Fruit fly (Drosophila melanogaster) whole organism, embryonic: Measurements from ENCODE around the gene Tsp96F.
A peak's percentile ranks its signal among the peaks of the same experiment; 100 is the strongest.

Experiments used
- ATbp ChIP-seq: fragments of 200-800 bp; sonication (Bioruptor generic); optimal IDR thresholded peaks from 2 replicates; lab custom pipeline; 2017; ENCODE audit warnings: missing biosample characterization, mild to moderate bottlenecking, missing genetic modification characterization, missing genetic modification reagents
- Adf1 ChIP-seq: fragments of 200-800 bp; sonication (Bioruptor generic); IDR thresholded peaks from 2 replicates; pipeline ENCODE4 v1.3.6; 2022; ENCODE audit warnings: missing biosample characterization, missing genetic modification characterization
- Aef1 ChIP-seq: fragments of 200-800 bp; sonication (Bioruptor generic); IDR thresholded peaks from 3 replicates; pipeline ENCODE4 v1.3.6; 2022; ENCODE audit warnings: missing biosample characterization, missing genetic modification characterization
- Bdp1 ChIP-seq: fragments of 200-800 bp; sonication (Bioruptor generic); optimal IDR thresholded peaks from 3 replicates; lab custom pipeline; 2016; ENCODE audit warnings: missing biosample characterization, missing genetic modification characterization
- BtbVII ChIP-seq: fragments of 200-800 bp; sonication (Bioruptor generic); optimal IDR thresholded peaks from 3 replicates; lab custom pipeline; 2017; ENCODE audit warnings: missing biosample characterization, mild to moderate bottlenecking, missing genetic modification characterization
- CG11247 ChIP-seq: fragments of 200-800 bp; sonication (Bioruptor generic); IDR thresholded peaks from 2 replicates; pipeline ENCODE4 v1.3.6; 2022; ENCODE audit warnings: missing biosample characterization, missing genetic modification characterization
- CG1233 ChIP-seq: fragments of 200-800 bp; sonication (Bioruptor generic); optimal IDR thresholded peaks from 4 replicates; lab custom pipeline; 2018; ENCODE audit warnings: missing biosample characterization, mild to moderate bottlenecking, missing genetic modification characterization
- CG13624 ChIP-seq: fragments of 200-800 bp; sonication (Bioruptor generic); optimal IDR thresholded peaks from 2 replicates; lab custom pipeline; 2016; ENCODE audit warnings: missing biosample characterization, missing genetic modification characterization
- CG14050 ChIP-seq: fragments of 200-800 bp; sonication (Bioruptor generic); IDR thresholded peaks from 3 replicates; pipeline ENCODE4 v1.3.6; 2022; ENCODE audit warnings: missing biosample characterization, missing genetic modification characterization
- CG15479 ChIP-seq: fragments of 200-800 bp; sonication (Bioruptor generic); optimal IDR thresholded peaks from 3 replicates; lab custom pipeline; 2019; ENCODE audit warnings: missing biosample characterization, mild to moderate bottlenecking, missing genetic modification characterization, moderate library complexity
- CG15514 ChIP-seq: fragments of 200-800 bp; sonication (Bioruptor generic); optimal IDR thresholded peaks from 3 replicates; lab custom pipeline; 2017; ENCODE audit warnings: missing biosample characterization, missing genetic modification characterization, mild to moderate bottlenecking, moderate library complexity, missing genetic modification reagents
- CG17802 ChIP-seq: fragments of 200-800 bp; sonication (Bioruptor generic); optimal IDR thresholded peaks from 2 replicates; lab custom pipeline; 2018; ENCODE audit warnings: missing biosample characterization, mild to moderate bottlenecking, missing genetic modification characterization, moderate library complexity
- CG18011 ChIP-seq: fragments of 200-800 bp; sonication (Bioruptor generic); optimal IDR thresholded peaks from 2 replicates; lab custom pipeline; 2017; ENCODE audit warnings: missing biosample characterization, missing genetic modification characterization, mild to moderate bottlenecking, moderate library complexity, missing genotype
- CG2199 ChIP-seq: fragments of 200-800 bp; sonication (Bioruptor generic); IDR thresholded peaks from 3 replicates; pipeline ENCODE4 v1.3.6; 2022; ENCODE audit warnings: missing biosample characterization, missing genetic modification characterization
- CG4282 ChIP-seq: fragments of 200-800 bp; sonication (Bioruptor generic); optimal IDR thresholded peaks from 2 replicates; lab custom pipeline; 2016; ENCODE audit warnings: missing biosample characterization, missing genetic modification characterization
- CG4617 ChIP-seq: fragments of 200-800 bp; sonication (Bioruptor generic); optimal IDR thresholded peaks from 3 replicates; lab custom pipeline; 2016; ENCODE audit warnings: missing biosample characterization, missing genetic modification characterization, borderline replicate concordance
- CG5953 ChIP-seq: fragments of 200-800 bp; sonication (Bioruptor generic); IDR thresholded peaks from 2 replicates; pipeline ENCODE4 v1.3.6; 2022; ENCODE audit warnings: missing biosample characterization, missing genetic modification characterization
- CG6683 ChIP-seq: fragments of 200-800 bp; sonication (Bioruptor generic); optimal IDR thresholded peaks from 2 replicates; lab custom pipeline; 2017; ENCODE audit warnings: missing biosample characterization, mild to moderate bottlenecking, missing genetic modification characterization, missing genetic modification reagents
- CG6765 ChIP-seq: fragments of 200-800 bp; sonication (Bioruptor generic); optimal IDR thresholded peaks from 3 replicates; lab custom pipeline; 2017; ENCODE audit warnings: missing biosample characterization, mild to moderate bottlenecking, missing genetic modification characterization
- CG7745 ChIP-seq: fragments of 200-800 bp; sonication (Bioruptor generic); optimal IDR thresholded peaks from 2 replicates; lab custom pipeline; 2018; ENCODE audit warnings: missing biosample characterization, mild to moderate bottlenecking, missing genetic modification characterization, moderate library complexity
- CG7839 ChIP-seq: fragments of 200-800 bp; sonication (Bioruptor generic); optimal IDR thresholded peaks from 3 replicates; lab custom pipeline; 2018; ENCODE audit warnings: missing biosample characterization, mild to moderate bottlenecking, missing genetic modification characterization, moderate library complexity
- Camta ChIP-seq: fragments of 200-800 bp; sonication (Bioruptor generic); optimal IDR thresholded peaks from 2 replicates; lab custom pipeline; 2016; ENCODE audit warnings: missing biosample characterization, missing genetic modification characterization
- E2f1 ChIP-seq: fragments of 200-800 bp; sonication (Bioruptor generic); IDR thresholded peaks from 2 replicates; pipeline ENCODE4 v1.3.6; 2022; ENCODE audit warnings: missing biosample characterization, missing genetic modification characterization
- ERR ChIP-seq: fragments of 200-800 bp; sonication (Bioruptor generic); optimal IDR thresholded peaks from 2 replicates; lab custom pipeline; 2016; ENCODE audit warnings: missing biosample characterization, missing genetic modification characterization
- Elba2 ChIP-seq: fragments of 200-800 bp; sonication (Bioruptor generic); optimal IDR thresholded peaks from 3 replicates; lab custom pipeline; 2016; ENCODE audit warnings: missing biosample characterization, missing genetic modification characterization
- HHEX ChIP-seq: fragments of 200-800 bp; sonication (Bioruptor generic); optimal IDR thresholded peaks from 3 replicates; lab custom pipeline; 2017; ENCODE audit warnings: missing biosample characterization, mild to moderate bottlenecking, missing genetic modification characterization, missing genetic modification reagents
- Lim3 ChIP-seq: fragments of 200-800 bp; sonication (Bioruptor generic); IDR thresholded peaks from 2 replicates; pipeline ENCODE4 v1.3.6; 2022; ENCODE audit warnings: missing biosample characterization, missing genetic modification characterization
- MTF-1 ChIP-seq: fragments of 200-800 bp; sonication (Bioruptor generic); optimal IDR thresholded peaks from 2 replicates; lab custom pipeline; 2018; ENCODE audit warnings: missing biosample characterization, mild to moderate bottlenecking, missing genetic modification characterization, borderline replicate concordance
- Max ChIP-seq: fragments of 200-800 bp; sonication (Bioruptor generic); optimal IDR thresholded peaks from 2 replicates; lab custom pipeline; 2016; ENCODE audit warnings: missing biosample characterization, mild to moderate bottlenecking, missing genetic modification characterization
- Nf-YA ChIP-seq: fragments of 200-800 bp; sonication (Bioruptor generic); IDR thresholded peaks from 2 replicates; pipeline ENCODE4 v1.3.6; 2022; ENCODE audit warnings: missing biosample characterization, missing genetic modification characterization
- Sry-β ChIP-seq: fragments of 200-800 bp; sonication (Bioruptor generic); optimal IDR thresholded peaks from 2 replicates; lab custom pipeline; 2018; ENCODE audit warnings: missing biosample characterization, mild to moderate bottlenecking, missing genetic modification characterization, moderate library complexity
- Taf1 ChIP-seq: fragments of 200-800 bp; sonication (Bioruptor generic); IDR thresholded peaks from 2 replicates; pipeline ENCODE4 v1.3.6; 2022; ENCODE audit warnings: missing biosample characterization, missing genetic modification characterization
- abd-A ChIP-seq: fragments of 200-800 bp; sonication (Bioruptor generic); optimal IDR thresholded peaks from 3 replicates; lab custom pipeline; 2019; ENCODE audit warnings: missing biosample characterization, mild to moderate bottlenecking, missing genetic modification characterization, moderate library complexity
- az2 ChIP-seq: fragments of 200-800 bp; sonication (Bioruptor generic); optimal IDR thresholded peaks from 3 replicates; lab custom pipeline; 2016; ENCODE audit warnings: missing biosample characterization, missing genetic modification characterization
- danr ChIP-seq: fragments of 200-800 bp; sonication (Bioruptor generic); IDR thresholded peaks from 2 replicates; pipeline ENCODE4 v1.3.6; 2022; ENCODE audit warnings: missing biosample characterization, missing genetic modification characterization
- dmrt11E ChIP-seq: fragments of 200-800 bp; sonication (Bioruptor generic); optimal IDR thresholded peaks from 3 replicates; lab custom pipeline; 2018; ENCODE audit warnings: missing biosample characterization, mild to moderate bottlenecking, missing genetic modification characterization, moderate library complexity
- dysf ChIP-seq: fragments of 200-800 bp; sonication (Bioruptor generic); IDR thresholded peaks from 3 replicates; pipeline ENCODE4 v1.3.6; 2022; ENCODE audit warnings: missing biosample characterization, missing genetic modification characterization
- esg ChIP-seq: fragments of 200-800 bp; sonication (Bioruptor generic); conservative IDR thresholded peaks from 2 replicates; pipeline ENCODE4 v1.3.6; 2022; ENCODE audit warnings: missing biosample characterization, missing genetic modification characterization
- eyg ChIP-seq: fragments of 200-800 bp; sonication (Bioruptor generic); optimal IDR thresholded peaks from 3 replicates; lab custom pipeline; 2016; ENCODE audit warnings: missing biosample characterization, missing genetic modification characterization
- gsb-n ChIP-seq: fragments of 200-800 bp; sonication (Bioruptor generic); optimal IDR thresholded peaks from 3 replicates; lab custom pipeline; 2018; ENCODE audit warnings: missing biosample characterization, mild to moderate bottlenecking, missing genetic modification characterization
- h ChIP-seq: fragments of >200 bp; optimal IDR thresholded peaks from 2 replicates; lab custom pipeline; 2017
- lbe ChIP-seq: fragments of 200-800 bp; sonication (Bioruptor generic); optimal IDR thresholded peaks from 2 replicates; lab custom pipeline; 2016; ENCODE audit warnings: missing biosample characterization, mild to moderate bottlenecking, missing genetic modification characterization
- lilli ChIP-seq: fragments of 200-800 bp; sonication (Bioruptor generic); optimal IDR thresholded peaks from 3 replicates; lab custom pipeline; 2016; ENCODE audit warnings: missing biosample characterization, missing genetic modification characterization
- nerfin-2 ChIP-seq: fragments of 200-800 bp; sonication (Bioruptor generic); IDR thresholded peaks from 2 replicates; pipeline ENCODE4 v1.3.6; 2022; ENCODE audit warnings: missing biosample characterization, missing genetic modification characterization; ENCODE audit not compliant: partially characterized antibody
- pb ChIP-seq: fragments of 200-800 bp; sonication (Bioruptor generic); optimal IDR thresholded peaks from 3 replicates; lab custom pipeline; 2016; ENCODE audit warnings: missing biosample characterization, missing genetic modification characterization
- repo ChIP-seq: fragments of 200-800 bp; sonication (Bioruptor generic); optimal IDR thresholded peaks from 2 replicates; lab custom pipeline; 2016; ENCODE audit warnings: missing biosample characterization, missing genetic modification characterization
- run ChIP-seq: fragments of 200-800 bp; sonication (Bioruptor generic); optimal IDR thresholded peaks from 3 replicates; lab custom pipeline; 2018; ENCODE audit warnings: missing biosample characterization, mild to moderate bottlenecking, missing genetic modification characterization
- twi ChIP-seq: fragments of 200-800 bp; optimal IDR thresholded peaks from 2 replicates; lab custom pipeline; 2019; ENCODE audit warnings: missing biosample characterization, mild to moderate bottlenecking, missing genetic modification characterization, moderate library complexity
- usp ChIP-seq: fragments of >200 bp; optimal IDR thresholded peaks from 2 replicates; lab custom pipeline; 2017; ENCODE audit warnings: missing biosample characterization, missing genetic modification characterization
- z ChIP-seq: fragments of 200-800 bp; sonication (Bioruptor generic); IDR thresholded peaks from 3 replicates; pipeline ENCODE4 v1.3.6; 2022; ENCODE audit warnings: missing biosample characterization, missing genetic modification characterization
- zen ChIP-seq: fragments of 200-800 bp; sonication (Bioruptor generic); optimal IDR thresholded peaks from 3 replicates; lab custom pipeline; 2018; ENCODE audit warnings: missing biosample characterization, mild to moderate bottlenecking, missing genetic modification characterization, moderate library complexity

Tsp96F gene

dm6 chr3R:25879324-25879766 is 1.9 kb downstream of the Tsp96F start (continued):
- TF ChIP-seq CG6765 (GFP tag; lab: Kevin White, UChicago) (peak; percentile 35), CG15479 (GFP tag; lab: Kevin White, UChicago) (no peak), CG5953 (GFP tag; lab: Robert Waterston, UW) (peak; percentile 58), Adf1 (GFP tag; lab: Robert Waterston, UW) (no peak; the same call in 1 of the 2 replicates), CG6683 (peak; percentile 51), abd-A (tag; lab: Kevin White, UChicago) (no peak), CG14050 (GFP tag; lab: Robert Waterston, UW) (peak; percentile 65), ERR (peak; percentile 6), CG13624 (GFP tag; lab: Kevin White, UChicago) (peak; percentile 71), pb (GFP tag; lab: Kevin White, UChicago) (peak; percentile 56), Sry-β (peak; percentile 4), z (GFP tag; lab: Robert Waterston, UW) (0 out of 3 replicates have a peak, but pooled peaks have one; percentile 36), MTF-1 (GFP tag; lab: Kevin White, UChicago) (peak; percentile 53), usp (GFP tag; lab: Kevin White, UChicago) (no peak), nerfin-2 (GFP tag; lab: Robert Waterston, UW) (no peak), Lim3 (GFP tag; lab: Robert Waterston, UW) (no peak), h (lab: Kevin White, UChicago) (no peak), lilli (GFP tag; lab: Kevin White, UChicago) (peak; percentile 75), Max (GFP tag; lab: Kevin White, UChicago) (peak; percentile 69), zen (tag; lab: Kevin White, UChicago) (no peak), gsb-n (tag; lab: Kevin White, UChicago) (no peak), az2 (GFP tag; lab: Kevin White, UChicago) (peak; percentile 85), CG7745 (tag; lab: Kevin White, UChicago) (no peak), CG11247 (GFP tag; lab: Robert Waterston, UW) (peak; percentile 72; the same call in 1 of the 2 replicates), dmrt11E (tag; lab: Kevin White, UChicago) (peak; percentile 80), CG17802 (tag; lab: Kevin White, UChicago) (no peak), twi (peak; percentile 64), Bdp1 (GFP tag; lab: Kevin White, UChicago) (no peak), Aef1 (GFP tag; lab: Robert Waterston, UW) (no peak; the same call in 1 of the 3 replicates), HHEX (GFP tag; lab: Kevin White, UChicago) (peak; percentile 68), CG1233 (peak; percentile 34), CG2199 (GFP tag; lab: Robert Waterston, UW) (0 out of 3 replicates have a peak, but pooled peaks have one; percentile 61), E2f1 (GFP tag; lab: Robert Waterston, UW) (peak; percentile 80), BtbVII (no peak), esg (GFP tag; lab: Robert Waterston, UW) (peak; percentile 66), CG4282 (GFP tag; lab: Kevin White, UChicago) (no peak), lbe (no peak), repo (GFP tag; lab: Kevin White, UChicago) (peak; percentile 5), CG7839 (peak; percentile 90), eyg (peak; percentile 63), danr (GFP tag; lab: Robert Waterston, UW) (no peak), ATbp (GFP tag; lab: Kevin White, UChicago) (peak; percentile 63), Elba2 (GFP tag; lab: Kevin White, UChicago) (no peak), dysf (peak; percentile 90; the same call in 2 of the 3 replicates), CG4617 (no peak), Taf1 (GFP tag; lab: Robert Waterston, UW) (peak; percentile 49), Camta (GFP tag; lab: Kevin White, UChicago) (peak; percentile 64), CG18011 (GFP tag; lab: Kevin White, UChicago) (peak; percentile 22), run (tag; lab: Kevin White, UChicago) (no peak), Nf-YA (0 out of 2 replicates have a peak, but pooled peaks have one; percentile 34), CG15514 (GFP tag; lab: Kevin White, UChicago) (peak; percentile 43)
